Fruit fly (Drosophila melanogaster) whole organism, pupa: Measurements from ENCODE around the gene Wdr59.

Source experiments
- CG12605 ChIP-seq: fragments of 200-800 bp; sonication (Bioruptor generic); IDR thresholded peaks from 2 replicates; pipeline ENCODE4 v1.3.6; 2022; ENCODE audit warnings: missing biosample characterization, missing genetic modification characterization
- CG13204 ChIP-seq: fragments of 200-800 bp; sonication (Bioruptor generic); optimal IDR thresholded peaks from 2 replicates; lab custom pipeline; 2018; ENCODE audit warnings: missing biosample characterization, mild to moderate bottlenecking, missing genetic modification characterization, moderate library complexity
- CG14655 ChIP-seq: fragments of 200-800 bp; sonication (Bioruptor generic); optimal IDR thresholded peaks from 3 replicates; lab custom pipeline; 2017; ENCODE audit warnings: mild to moderate bottlenecking, missing biosample characterization, missing genetic modification reagents, missing genetic modification characterization
- CG32121 ChIP-seq: fragments of 200-800 bp; sonication (Bioruptor generic); IDR thresholded peaks from 2 replicates; pipeline ENCODE4 v1.3.6; 2022; ENCODE audit warnings: missing biosample characterization, missing genetic modification characterization
- CG34367 ChIP-seq: fragments of 200-800 bp; sonication (Bioruptor generic); optimal IDR thresholded peaks from 2 replicates; lab custom pipeline; 2018; ENCODE audit warnings: missing biosample characterization, mild to moderate bottlenecking, missing genetic modification characterization
- EcR ChIP-seq: fragments of 200-800 bp; sonication (Bioruptor generic); optimal IDR thresholded peaks from 3 replicates; lab custom pipeline; 2019; ENCODE audit warnings: missing biosample characterization, missing genetic modification characterization, mild to moderate bottlenecking, moderate library complexity, missing genetic modification reagents
- Ets98B ChIP-seq: fragments of 200-800 bp; sonication (Bioruptor generic); IDR thresholded peaks from 2 replicates; pipeline ENCODE4 v1.3.6; 2022; ENCODE audit warnings: missing biosample characterization, missing genetic modification characterization
- Snoo ChIP-seq: fragments of 200-800 bp; sonication (Bioruptor generic); optimal IDR thresholded peaks from 3 replicates; lab custom pipeline; 2017; ENCODE audit warnings: missing biosample characterization, mild to moderate bottlenecking, missing genetic modification characterization, inconsistent platforms
- fd96Ca ChIP-seq: fragments of 200-800 bp; sonication (Bioruptor generic); IDR thresholded peaks from 3 replicates; pipeline ENCODE4 v1.3.6; 2022; ENCODE audit warnings: missing biosample characterization, missing genetic modification characterization
- gl ChIP-seq: fragments of 200-800 bp; sonication (Bioruptor generic); optimal IDR thresholded peaks from 2 replicates; lab custom pipeline; 2018; ENCODE audit warnings: missing biosample characterization, mild to moderate bottlenecking, missing genetic modification characterization
- rn ChIP-seq: fragments of 200-800 bp; sonication (Bioruptor generic); IDR thresholded peaks from 2 replicates; pipeline ENCODE4 v1.3.6; 2022; ENCODE audit warnings: missing biosample characterization, missing genetic modification characterization

DNA sequence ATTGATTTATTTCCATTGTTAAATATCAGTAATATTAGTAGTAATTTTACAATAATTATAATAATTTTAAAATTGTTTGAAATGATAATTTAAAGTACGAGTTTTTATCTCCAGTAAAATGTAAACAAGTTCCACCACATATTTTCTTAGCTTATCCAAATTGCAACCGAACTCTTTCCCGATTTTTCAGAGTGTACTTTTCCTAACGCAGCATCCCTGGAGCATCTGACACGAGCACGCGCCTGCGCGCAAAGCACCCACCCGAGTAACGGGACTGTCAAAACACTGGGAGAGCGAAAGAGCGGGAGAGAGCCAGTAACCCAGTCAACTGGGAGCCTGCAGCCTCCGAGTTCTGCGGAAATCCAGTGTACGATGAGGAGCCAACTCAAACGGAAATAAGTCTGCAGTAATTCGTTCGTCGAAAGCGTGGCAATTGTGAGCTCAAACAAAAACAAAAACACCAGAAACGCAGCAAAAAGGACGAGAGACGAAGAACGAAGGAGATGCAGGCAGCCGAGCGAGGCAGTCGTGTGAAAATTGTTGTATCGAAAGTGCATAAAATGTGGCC lies 4.8 kb upstream of the Wdr59 start, which contains the start of gene CG16854:
- TF ChIP-seq EcR (GFP tag; lab: Kevin White, UChicago), result no peak
- no peak for TF ChIP-seq CG12605 (GFP tag; lab: Robert Waterston, UW)
- no peak for TF ChIP-seq CG34367 (tag; lab: Kevin White, UChicago)
- TF ChIP-seq CG13204, result no peak
- no peak for TF ChIP-seq rn
- TF ChIP-seq CG32121 (GFP tag; lab: Robert Waterston, UW), result no peak
- TF ChIP-seq gl (tag; lab: Kevin White, UChicago), result no peak
- TF ChIP-seq Snoo (tag; lab: Kevin White, UChicago), result no peak
- no peak for TF ChIP-seq CG14655 (GFP tag; lab: Kevin White, UChicago)
- TF ChIP-seq Ets98B (GFP tag; lab: Robert Waterston, UW), result no peak
- 0 out of 3 replicates have a peak, but pooled peaks have one; percentile 31 for TF ChIP-seq fd96Ca (GFP tag; lab: Robert Waterston, UW)
